Worm (Caenorhabditis elegans) whole organism, L4 larva: ENCODE data around the gene srr-2.
"Not testable (repeated sequence)": the region's sequence is repeated elsewhere in the genome, so short reads cannot be mapped to it uniquely, and the experiment has no call there.

Experiments
- F49E8.2 ChIP-seq: sonication (generic microtip); optimal IDR thresholded peaks from 2 replicates; lab custom pipeline; 2016; ENCODE audit warnings: missing compliant biosample characterization, mild to moderate bottlenecking, missing genetic modification characterization, borderline replicate concordance
- T20F7.1 ChIP-seq: fragments of 200-800 bp; sonication (Bioruptor generic); optimal IDR thresholded peaks from 2 replicates; lab custom pipeline; 2018; ENCODE audit warnings: mild to moderate bottlenecking, missing genetic modification characterization, missing compliant biosample characterization
- T26A8.4 ChIP-seq: fragments of 200-800 bp; sonication (Bioruptor generic); IDR thresholded peaks from 2 replicates; pipeline ENCODE4 v1.3.6; 2022; ENCODE audit warnings: missing genetic modification characterization, missing compliant biosample characterization
- Y105C5A.15 ChIP-seq: fragments of 200-800 bp; sonication (Bioruptor generic); IDR thresholded peaks from 2 replicates; pipeline ENCODE4 v1.3.6; 2022; ENCODE audit warnings: missing genetic modification characterization, missing compliant biosample characterization
- aha-1 ChIP-seq: fragments of 150-350 bp; peaks from one replicate; lab custom pipeline; 2014; ENCODE audit warnings: missing biosample characterization, missing genetic modification characterization
- aly-2 ChIP-seq: sonication (generic microtip); optimal IDR thresholded peaks from 2 replicates; lab custom pipeline; 2018; ENCODE audit warnings: missing biosample characterization, missing genetic modification characterization
- ceh-28 ChIP-seq: fragments of 150-350 bp; optimal IDR thresholded peaks from 2 replicates; lab custom pipeline; 2014; ENCODE audit warnings: missing biosample characterization, missing genetic modification reagents, missing genetic modification characterization
- ceh-44 ChIP-seq: fragments of 200-800 bp; sonication (Bioruptor generic); IDR thresholded peaks from 2 replicates; pipeline ENCODE4 v1.3.6; 2022; ENCODE audit warnings: missing genetic modification reagents, missing genetic modification characterization, missing compliant biosample characterization
- ceh-82 ChIP-seq: sonication (generic microtip); optimal IDR thresholded peaks from 2 replicates; lab custom pipeline; 2017; ENCODE audit warnings: missing biosample characterization, missing genetic modification characterization
- dmd-6 ChIP-seq: fragments of 200-800 bp; sonication (Bioruptor generic); IDR thresholded peaks from 2 replicates; pipeline ENCODE4 v1.3.6; 2022; ENCODE audit warnings: missing genetic modification reagents, missing genetic modification characterization, missing compliant biosample characterization
- dmd-9 ChIP-seq: fragments of 200-800 bp; sonication (Bioruptor generic); IDR thresholded peaks from 2 replicates; pipeline ENCODE4 v1.3.6; 2022; ENCODE audit warnings: missing genetic modification reagents, missing genetic modification characterization, missing compliant biosample characterization
- dve-1 ChIP-seq: sonication (generic microtip); optimal IDR thresholded peaks from 2 replicates; lab custom pipeline; 2017; ENCODE audit warnings: antibody characterized with exemption, mild to moderate bottlenecking, missing genetic modification characterization, missing compliant biosample characterization; ENCODE audit not compliant: insufficient read depth
- gei-8 ChIP-seq: fragments of 200-800 bp; sonication (Bioruptor generic); optimal IDR thresholded peaks from 2 replicates; lab custom pipeline; 2018; ENCODE audit warnings: mild to moderate bottlenecking, missing genetic modification characterization, missing compliant biosample characterization
- hif-1 ChIP-seq, 2 experiments: sonication (generic microtip); optimal IDR thresholded peaks; 2 replicates each; lab custom pipeline; 2016 to 2017; ENCODE audit warnings: missing compliant biosample characterization in 2 of 2, missing genetic modification characterization in 2 of 2, missing genetic modification reagents in 2 of 2, missing genotype in 2 of 2, mild to moderate bottlenecking in 1 of 2
- hlh-11 ChIP-seq: fragments of 200-800 bp; sonication (Bioruptor generic); optimal IDR thresholded peaks from 2 replicates; lab custom pipeline; 2018; ENCODE audit warnings: mild to moderate bottlenecking, missing genetic modification characterization, missing compliant biosample characterization
- hlh-30 ChIP-seq: sonication (generic microtip); optimal IDR thresholded peaks from 2 replicates; lab custom pipeline; 2017; ENCODE audit warnings: antibody characterized with exemption, mild to moderate bottlenecking, missing genetic modification characterization, missing compliant biosample characterization; ENCODE audit not compliant: insufficient read depth
- lin-38 ChIP-seq: fragments of 200-800 bp; sonication (Bioruptor generic); IDR thresholded peaks from 2 replicates; pipeline ENCODE4 v1.3.6; 2022; ENCODE audit warnings: missing genetic modification reagents, missing genetic modification characterization, missing compliant biosample characterization
- lin-39 ChIP-seq: fragments of 150-350 bp; optimal IDR thresholded peaks from 2 replicates; lab custom pipeline; 2014; ENCODE audit warnings: missing biosample characterization, missing genetic modification reagents, missing genetic modification characterization
- lsy-2 ChIP-seq, 2 experiments: fragments of 150-350 bp in 1 of 2; sonication (generic microtip) in 1 of 2; optimal IDR thresholded peaks; 2 replicates each; lab custom pipeline; 2014 to 2017; ENCODE audit warnings: missing biosample characterization in 2 of 2, missing genetic modification characterization in 2 of 2
- madf-9 ChIP-seq: fragments of 200-800 bp; sonication (Bioruptor generic); conservative IDR thresholded peaks from 2 replicates; pipeline ENCODE4 v1.3.6; 2022; ENCODE audit warnings: missing genetic modification reagents, missing genetic modification characterization, missing compliant biosample characterization
- mdt-29 ChIP-seq: fragments of 200-800 bp; sonication (Bioruptor generic); IDR thresholded peaks from 2 replicates; pipeline ENCODE4 v1.3.6; 2022; ENCODE audit warnings: missing genetic modification reagents, missing genetic modification characterization, missing compliant biosample characterization
- mxl-3 ChIP-seq: fragments of 200-800 bp; sonication (Bioruptor generic); optimal IDR thresholded peaks from 2 replicates; lab custom pipeline; 2018; ENCODE audit warnings: mild to moderate bottlenecking, missing genetic modification characterization, missing compliant biosample characterization
- nhr-111 ChIP-seq: fragments of 200-800 bp; sonication (Bioruptor generic); optimal IDR thresholded peaks from 2 replicates; lab custom pipeline; 2018; ENCODE audit warnings: mild to moderate bottlenecking, missing genetic modification characterization, missing compliant biosample characterization
- nhr-41 ChIP-seq: fragments of 200-800 bp; sonication (Bioruptor generic); IDR thresholded peaks from 2 replicates; pipeline ENCODE4 v1.3.6; 2022; ENCODE audit warnings: missing genetic modification reagents, missing genetic modification characterization, missing compliant biosample characterization
- nhr-42 ChIP-seq: fragments of 200-800 bp; sonication (Bioruptor generic); IDR thresholded peaks from 2 replicates; pipeline ENCODE4 v1.3.6; 2022; ENCODE audit warnings: missing genetic modification characterization, missing compliant biosample characterization
- pqm-1 ChIP-seq: sonication (generic microtip); optimal IDR thresholded peaks from 2 replicates; lab custom pipeline; 2017; ENCODE audit warnings: missing biosample characterization, missing genetic modification characterization
- saeg-2 ChIP-seq: fragments of 200-800 bp; sonication (Bioruptor generic); IDR thresholded peaks from 2 replicates; pipeline ENCODE4 v1.3.6; 2022; ENCODE audit warnings: missing genetic modification reagents, missing genetic modification characterization, missing compliant biosample characterization
- set-16 ChIP-seq: fragments of 200-800 bp; sonication (Bioruptor generic); IDR thresholded peaks from 2 replicates; pipeline ENCODE4 v1.3.6; 2022; ENCODE audit warnings: missing genetic modification reagents, missing genetic modification characterization, missing compliant biosample characterization
- unc-62 ChIP-seq, 3 experiments: fragments of 150-350 bp in 1 of 3; sonication (generic microtip); optimal IDR thresholded peaks in 2 of 3; peaks in 1 of 3; 1 replicate in 1 of 3; 2 replicates in 2 of 3; lab custom pipeline; 2014 to 2017; ENCODE audit warnings: missing biosample characterization in 3 of 3, missing genetic modification characterization in 3 of 3, missing genetic modification reagents in 3 of 3, missing genotype in 1 of 3
- ztf-7 ChIP-seq: fragments of 150-350 bp; optimal IDR thresholded peaks from 2 replicates; lab custom pipeline; 2014; ENCODE audit warnings: missing biosample characterization, missing genetic modification characterization

srr-2 gene

DNA sequence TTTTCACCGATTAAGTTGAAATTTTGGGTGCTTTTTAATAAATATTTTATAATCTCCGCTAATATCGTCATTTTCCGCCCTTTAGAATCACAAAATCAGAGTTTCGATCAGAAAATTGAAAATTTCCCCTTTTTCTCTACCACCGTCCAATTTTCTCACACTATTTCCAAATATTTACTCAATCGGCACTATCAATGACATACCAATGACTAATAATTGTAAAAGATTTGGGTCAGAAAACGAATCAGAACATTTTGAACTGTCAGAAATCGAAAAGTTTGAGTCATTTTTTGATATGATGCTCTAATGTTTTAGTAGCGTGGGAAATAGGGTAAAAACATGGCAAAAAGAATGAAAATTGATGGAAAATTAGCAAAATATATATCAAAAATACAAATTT is at the start of gene srr-2:
TSS of gene srr-2 (minus strand) at position 73 of the 400 bp plus-strand sequence.
- TF ChIP-seq nhr-111 (GFP tag; lab: Kevin White, UChicago) (no peak), pqm-1 (tag; lab: Kevin White, UChicago) (peak; percentile 33), dmd-6 (GFP tag; lab: Robert Waterston, UW) (peak; percentile 44; the same call in 1 of the 2 replicates)

DNA sequence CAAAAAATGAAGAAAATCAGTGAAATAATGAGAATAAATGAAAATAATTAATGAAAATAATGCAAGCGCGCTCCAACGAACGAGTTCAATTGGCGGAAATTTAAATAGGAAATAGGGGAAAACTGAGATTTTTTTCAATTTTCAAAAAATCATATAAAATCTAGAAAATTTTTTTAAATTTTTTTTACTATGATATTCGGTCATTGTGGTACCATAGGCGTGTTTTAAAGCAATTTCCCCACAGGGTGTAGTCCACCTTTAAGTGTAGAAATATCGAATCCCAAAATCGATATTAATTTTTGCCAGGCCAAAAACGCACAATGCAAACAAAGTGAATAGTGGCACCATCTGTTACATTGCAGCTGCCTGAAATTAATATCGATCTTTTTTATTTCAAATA is 47.2 kb upstream of the srr-2 start, which contains the start of gene F21D9.1:
TSS of gene F21D9.1 (plus strand) at position 301 of the 400 bp plus-strand sequence.
- not testable (repeated sequence) for TF ChIP-seq dve-1 (tag; lab: Kevin White, UChicago); lin-39 (tag; lab: Kevin White, UChicago); mdt-29
- TF ChIP-seq, all 104 proteins: peak for 0; not testable (repeated sequence) for 104

DNA sequence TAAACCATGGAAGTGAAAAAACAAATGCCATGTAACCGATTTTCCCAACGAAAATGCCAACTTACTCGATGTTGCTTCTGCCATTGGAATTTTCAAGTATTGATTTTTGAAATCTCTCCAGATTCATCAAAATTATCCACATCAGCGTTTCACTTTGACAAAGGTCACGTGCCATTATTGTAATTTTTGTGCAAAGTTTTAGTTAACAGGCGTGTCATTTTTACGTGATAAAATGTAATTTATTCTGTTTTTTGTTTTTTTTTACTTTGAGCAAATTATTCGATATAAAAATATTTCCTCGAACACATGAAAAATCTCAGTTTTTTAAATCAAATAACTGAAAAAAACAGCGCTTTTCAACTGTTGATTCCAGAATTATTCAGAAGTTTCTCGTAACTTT is 45.4 kb upstream of the srr-2 start, which contains the start of gene F21D9.2:
TSS of gene F21D9.2 (minus strand) at position 101 of the 400 bp plus-strand sequence.
- TF ChIP-seq ceh-28: no peak
- no peak for TF ChIP-seq aha-1
- no peak for TF ChIP-seq madf-9
- no peak for TF ChIP-seq dmd-9 (GFP tag; lab: Robert Waterston, UW)
- no peak for TF ChIP-seq Y105C5A.15
- no peak for TF ChIP-seq T26A8.4 (GFP tag; lab: Robert Waterston, UW)
- no peak for TF ChIP-seq ceh-44
- no peak for TF ChIP-seq nhr-42 (GFP tag; lab: Robert Waterston, UW)
- TF ChIP-seq T20F7.1 (GFP tag; lab: Kevin White, UChicago): no peak
- no peak for TF ChIP-seq saeg-2 (GFP tag; lab: Robert Waterston, UW)
- no peak for TF ChIP-seq lin-38 (GFP tag; lab: Robert Waterston, UW)
- TF ChIP-seq ceh-82 (tag; lab: Kevin White, UChicago): no peak
- TF ChIP-seq aly-2 (tag; lab: Kevin White, UChicago): no peak
- no peak for TF ChIP-seq mxl-3 (GFP tag; lab: Kevin White, UChicago)
- TF ChIP-seq F49E8.2 (tag; lab: Kevin White, UChicago): no peak
- TF ChIP-seq nhr-41 (GFP tag; lab: Robert Waterston, UW): no peak
- TF ChIP-seq, all 104 proteins: peak for 0

DNA sequence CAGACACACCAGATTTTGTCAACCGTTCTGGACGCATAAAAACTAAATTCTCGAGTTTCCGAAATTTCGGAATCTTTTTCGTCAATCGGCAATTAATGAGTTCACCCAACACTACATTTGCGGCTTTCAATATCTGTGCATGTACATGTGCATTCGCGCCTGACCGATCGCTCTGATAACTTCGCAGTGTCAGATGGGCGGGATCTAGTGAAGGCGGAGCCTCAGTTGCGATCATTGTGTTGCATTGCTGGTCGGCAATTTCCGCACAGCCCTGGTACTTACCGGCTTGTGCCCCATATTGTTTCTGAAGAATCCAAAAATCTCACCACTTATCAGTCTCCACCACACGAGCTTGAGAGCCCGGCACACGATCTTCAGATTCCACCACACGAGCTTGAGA is 43.7 kb upstream of the srr-2 start:
- TF ChIP-seq aha-1 (peak; percentile 60), gei-8 (no peak), unc-62 (GFP tag; optimal IDR thresholded peaks at IDR 0.05 in 1 of 2; lab: Kevin White, UChicago) (peak in 1 of 2 experiments; percentile 62), unc-62 (tag; optimal IDR thresholded peaks at IDR 0.05; lab: Kevin White, UChicago) (no peak), hlh-30 (tag; lab: Kevin White, UChicago) (no peak), lsy-2 (tag; optimal IDR thresholded peaks at IDR 0.05; lab: Kevin White, UChicago) (no peak), hlh-11 (tag; lab: Kevin White, UChicago) (no peak)

DNA sequence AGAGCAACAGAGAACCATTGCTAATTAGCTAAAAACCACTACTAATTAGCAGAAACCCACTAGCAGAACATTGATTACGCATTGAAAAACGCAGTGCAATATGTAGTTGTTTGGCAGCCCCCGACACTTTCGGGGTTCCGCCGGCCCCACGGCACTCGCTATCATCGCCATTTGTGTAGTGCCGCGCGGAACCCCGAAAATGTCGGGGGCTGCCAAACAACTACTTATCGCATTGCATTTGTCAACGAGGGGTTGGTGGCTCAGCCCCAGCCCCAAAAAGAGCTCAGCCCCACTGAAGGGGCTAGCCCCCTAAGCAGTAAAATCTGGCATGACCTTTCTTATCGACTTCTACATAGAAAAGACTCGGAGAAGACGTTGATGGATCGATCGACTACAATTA is 42.4 kb upstream of the srr-2 start:
- TF ChIP-seq set-16 (GFP tag; lab: Robert Waterston, UW): peak; percentile 53
- TF ChIP-seq hif-1 (tag; optimal IDR thresholded peaks at IDR 0.05; lab: Kevin White, UChicago): no peak

DNA sequence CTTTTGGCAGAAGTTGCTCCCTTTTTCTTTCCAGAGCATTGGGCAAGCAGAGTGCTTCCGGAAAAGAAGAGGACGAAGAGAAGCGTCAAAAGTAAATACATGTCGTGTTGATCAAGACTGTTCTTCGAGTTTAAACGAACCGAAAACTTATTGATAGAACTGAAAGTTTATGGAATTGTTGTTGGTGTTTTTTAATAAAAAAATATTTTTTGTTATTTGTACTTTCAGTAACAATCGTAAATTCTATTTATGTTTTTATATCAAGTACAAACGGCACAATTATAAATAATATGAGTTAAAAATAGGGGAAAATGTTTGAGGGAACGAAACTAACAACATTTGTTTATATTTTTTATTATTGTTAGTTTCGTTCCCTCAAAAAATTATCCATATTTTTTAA is 40.7 kb upstream of the srr-2 start, which contains the start of gene F21D9.3:
TSS of gene F21D9.3 (minus strand) at position 101 of the 400 bp plus-strand sequence.
- TF ChIP-seq ztf-7 (tag; lab: Kevin White, UChicago) (no peak), unc-62 (GFP tag; optimal IDR thresholded peaks at IDR 0.05 in 1 of 2; lab: Kevin White, UChicago) (peak in 1 of 2 experiments; percentile 11), unc-62 (tag; optimal IDR thresholded peaks at IDR 0.05; lab: Kevin White, UChicago) (no peak)
